Worm (Caenorhabditis elegans): ENCODE data around the gene skat-1.

The skat-1 gene

DNA sequence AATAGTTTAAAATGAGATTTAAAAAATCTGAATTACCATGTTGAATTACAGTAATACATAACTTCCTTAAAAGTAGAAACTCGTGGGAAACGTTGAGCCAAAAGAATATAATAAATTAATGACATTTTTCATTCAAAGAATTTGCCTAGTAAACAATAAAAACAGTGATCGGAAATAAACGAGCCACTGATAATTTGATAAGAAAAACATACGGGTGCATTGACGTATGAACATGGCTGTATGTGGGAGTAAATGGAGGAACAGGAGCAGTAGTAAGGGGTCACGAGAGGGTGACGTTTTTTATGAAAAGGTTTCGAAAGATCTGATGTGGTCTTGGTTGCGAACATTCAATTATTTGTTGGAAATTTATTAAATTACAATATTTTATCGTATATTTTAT lies 34.2 kb upstream of the skat-1 start:
- TF ChIP-seq sem-4 (tag; optimal IDR thresholded peaks at IDR 0.05) (no peak), mdl-1 (tag; optimal IDR thresholded peaks at IDR 0.05) (no peak), lin-13 (GFP tag; optimal IDR thresholded peaks at IDR 0.05) (no peak), fos-1 (tag; optimal IDR thresholded peaks at IDR 0.05) (peak; percentile 45), nhr-237 (tag; optimal IDR thresholded peaks at IDR 0.05) (no peak), peb-1 (tag; optimal IDR thresholded peaks at IDR 0.05) (no peak), lin-39 (tag; optimal IDR thresholded peaks at IDR 0.05) (no peak), dmd-4 (tag; optimal IDR thresholded peaks at IDR 0.05) (no peak), zag-1 (tag; optimal IDR thresholded peaks at IDR 0.05) (no peak), aly-2 (tag; optimal IDR thresholded peaks at IDR 0.05) (no peak), lsy-2 (tag; optimal IDR thresholded peaks at IDR 0.05) (peak in 1 of 2 experiments; percentile 4), nhr-77 (tag; optimal IDR thresholded peaks at IDR 0.05) (no peak)

ce11 chrIII:9026951-9027350 lies 30.4 kb upstream of the skat-1 start, which contains the start of gene F59B2.13:
TSS of gene F59B2.13 (minus strand) at chrIII:9027051.
- TF ChIP-seq unc-62 (GFP tag; optimal IDR thresholded peaks at IDR 0.05) (no peak), ama-1 (optimal IDR thresholded peaks at IDR 0.05) (no peak), R02D3.7 (tag; optimal IDR thresholded peaks at IDR 0.05) (no peak)

DNA sequence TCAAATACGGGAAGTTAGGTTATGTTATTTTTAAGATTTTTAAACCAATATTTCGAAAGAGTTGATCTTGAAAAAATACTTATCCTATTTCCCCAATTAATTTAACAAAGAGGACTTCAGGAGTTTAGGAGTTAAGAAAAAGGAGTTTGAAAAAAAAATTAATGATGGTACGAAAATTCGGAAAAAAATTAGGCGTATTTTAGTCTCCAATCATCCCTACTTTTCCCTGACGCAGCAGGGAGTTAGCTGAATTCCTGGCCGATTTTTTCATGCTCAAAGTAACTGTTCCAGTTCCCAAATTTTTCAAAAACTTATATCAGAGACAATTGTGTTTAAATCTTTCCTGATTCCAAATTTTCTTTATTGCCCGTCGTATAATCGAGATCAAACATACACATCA lies 27.0 kb upstream of the skat-1 start:
- TF ChIP-seq ztf-11 (tag; optimal IDR thresholded peaks at IDR 0.05) (no peak), crh-2 (tag; optimal IDR thresholded peaks at IDR 0.05) (no peak), nhr-25 (tag; optimal IDR thresholded peaks at IDR 0.05) (no peak), blmp-1 (tag; optimal IDR thresholded peaks at IDR 0.05; ENCODE audit: insufficient read depth) (no peak), gmeb-1 (tag; optimal IDR thresholded peaks at IDR 0.05) (no peak), mab-5 (tag; optimal IDR thresholded peaks at IDR 0.05) (no peak), nhr-129 (tag; optimal IDR thresholded peaks at IDR 0.05) (no peak), ama-1 (optimal IDR thresholded peaks at IDR 0.05) (no peak), nhr-12 (tag; optimal IDR thresholded peaks at IDR 0.05) (no peak), unc-62 (GFP tag; optimal IDR thresholded peaks at IDR 0.05) (no peak), peb-1 (tag; optimal IDR thresholded peaks at IDR 0.05) (no peak), ceh-16 (tag; optimal IDR thresholded peaks at IDR 0.05) (no peak), lsy-2 (tag; optimal IDR thresholded peaks at IDR 0.05) (no peak), lin-13 (GFP tag; optimal IDR thresholded peaks at IDR 0.05) (no peak), zag-1 (tag; optimal IDR thresholded peaks at IDR 0.05) (no peak), snpc-4 (tag; optimal IDR thresholded peaks at IDR 0.05) (no peak), lin-39 (tag; optimal IDR thresholded peaks at IDR 0.05) (no peak), nhr-237 (tag; optimal IDR thresholded peaks at IDR 0.05) (no peak), sem-4 (tag; optimal IDR thresholded peaks at IDR 0.05) (no peak)

- no peak for TF ChIP-seq elt-1 (tag; optimal IDR thresholded peaks at IDR 0.05)
- no peak for TF ChIP-seq egl-27 (tag; optimal IDR thresholded peaks at IDR 0.05)
- TF ChIP-seq alr-1 (tag; optimal IDR thresholded peaks at IDR 0.05), result no peak
Measured at ce11 chrIII:9022535-9022934, 25.9 kb upstream of the skat-1 start, which contains the start of gene F59B2.14. TSS of gene F59B2.14 (minus strand) at chrIII:9022635.

DNA sequence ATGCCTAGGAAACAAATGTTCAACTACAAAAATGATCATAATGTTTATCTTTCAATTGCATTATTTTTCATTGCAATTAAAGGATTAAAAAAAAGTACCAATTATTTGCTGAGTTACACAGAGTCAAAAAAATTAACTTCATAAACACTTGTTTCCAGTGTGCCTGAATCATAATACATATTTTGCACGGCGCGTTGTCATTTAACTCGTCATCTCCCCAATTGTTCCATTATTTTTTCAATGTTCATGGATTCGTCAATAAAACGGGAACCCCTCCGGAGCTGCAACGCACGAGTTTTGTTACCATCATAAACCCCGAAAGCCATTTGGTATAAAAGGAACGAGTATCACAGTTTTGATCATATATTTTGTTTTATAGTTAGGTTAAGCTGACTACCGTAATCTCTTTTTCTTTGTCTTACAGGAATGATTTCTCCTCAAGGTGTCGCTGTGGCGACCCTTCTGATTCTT lies 20.6 kb upstream of the skat-1 start, which contains the start of gene F59B2.12:
F59B2.12 (plus strand) TSS at position 421 of the 471 bp plus-strand sequence.
- TF ChIP-seq gmeb-1 (tag; optimal IDR thresholded peaks at IDR 0.05), result no peak
- no peak for TF ChIP-seq snpc-4 (tag; optimal IDR thresholded peaks at IDR 0.05)
- TF ChIP-seq egl-27 (tag; optimal IDR thresholded peaks at IDR 0.05), result no peak
- no peak for TF ChIP-seq lin-39 (tag; optimal IDR thresholded peaks at IDR 0.05)
- no peak for TF ChIP-seq unc-55 (GFP tag; optimal IDR thresholded peaks at IDR 0.05)
- TF ChIP-seq ceh-16 (tag; optimal IDR thresholded peaks at IDR 0.05), result no peak
- no peak for TF ChIP-seq nhr-11 (tag; optimal IDR thresholded peaks at IDR 0.05)
- TF ChIP-seq mbf-1 (tag; optimal IDR thresholded peaks at IDR 0.05), result no peak
- no peak for TF ChIP-seq aly-2 (tag; optimal IDR thresholded peaks at IDR 0.05)
- no peak for TF ChIP-seq blmp-1 (tag; optimal IDR thresholded peaks at IDR 0.05; ENCODE audit: insufficient read depth)

DNA sequence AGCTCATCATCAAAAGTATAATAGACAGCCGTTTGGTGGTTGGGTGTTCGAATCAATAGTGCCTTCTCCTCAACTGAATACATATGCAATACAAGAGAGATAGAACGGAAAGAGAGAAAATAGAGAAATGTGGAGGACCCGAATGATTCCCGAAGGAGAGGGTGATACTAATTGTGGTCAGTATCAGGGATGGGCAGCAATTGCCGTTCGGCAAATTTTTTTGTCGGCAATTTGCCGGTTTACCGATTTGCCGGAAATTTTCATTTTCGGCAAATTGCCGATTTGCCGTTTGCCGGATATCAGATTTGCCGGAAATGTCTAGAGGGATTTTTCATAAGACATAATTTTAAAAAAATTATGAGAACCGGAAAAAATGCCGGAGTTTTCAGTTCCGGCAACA lies 15.7 kb upstream of the skat-1 start, which contains the start of gene F59B2.9:
F59B2.9 (minus strand) TSS at position 101 of the 400 bp plus-strand sequence.
- no peak for TF ChIP-seq ztf-11 (tag; optimal IDR thresholded peaks at IDR 0.05)
- TF ChIP-seq ceh-82 (tag; optimal IDR thresholded peaks at IDR 0.05), result no peak
- TF ChIP-seq unc-39 (tag; optimal IDR thresholded peaks at IDR 0.05), result no peak
- no peak for TF ChIP-seq mdl-1 (tag; optimal IDR thresholded peaks at IDR 0.05)
- no peak for TF ChIP-seq lin-11 (tag; optimal IDR thresholded peaks at IDR 0.05)
- TF ChIP-seq ztf-1 (GFP tag; conservative IDR thresholded peaks at IDR 0.05), result no peak
- TF ChIP-seq sem-4 (tag; optimal IDR thresholded peaks at IDR 0.05), result no peak
